Fruit fly (Drosophila melanogaster) whole organism, embryonic: ENCODE results near the gene ps.
A peak's percentile ranks its signal among the peaks of the same experiment; 100 is the strongest.

ENCODE experiments used
- Bgb ChIP-seq: fragments of 200-800 bp; sonication (Bioruptor generic); IDR thresholded peaks from 2 replicates; pipeline ENCODE4 v1.3.6; 2022; ENCODE audit warnings: missing biosample characterization, missing genetic modification characterization; ENCODE audit not compliant: partially characterized antibody
- BtbVII ChIP-seq: fragments of 200-800 bp; sonication (Bioruptor generic); optimal IDR thresholded peaks from 3 replicates; lab custom pipeline; 2017; ENCODE audit warnings: missing biosample characterization, mild to moderate bottlenecking, missing genetic modification characterization
- Bteb2 ChIP-seq: fragments of 200-800 bp; sonication (Bioruptor generic); optimal IDR thresholded peaks from 2 replicates; lab custom pipeline; 2016; ENCODE audit warnings: missing biosample characterization, missing genetic modification characterization
- CG10654 ChIP-seq: fragments of 200-800 bp; sonication (Bioruptor generic); optimal IDR thresholded peaks from 2 replicates; lab custom pipeline; 2016; ENCODE audit warnings: missing biosample characterization, missing genetic modification characterization
- CG11456 ChIP-seq: fragments of 200-800 bp; sonication (Bioruptor generic); IDR thresholded peaks from 3 replicates; pipeline ENCODE4 v1.3.6; 2022; ENCODE audit warnings: missing biosample characterization, missing genetic modification characterization
- CG11504 ChIP-seq: fragments of 200-800 bp; sonication (Bioruptor generic); optimal IDR thresholded peaks from 3 replicates; lab custom pipeline; 2019; ENCODE audit warnings: missing biosample characterization, mild to moderate bottlenecking, missing genetic modification characterization, moderate library complexity
- CG11560 ChIP-seq: fragments of 200-800 bp; sonication (Bioruptor generic); IDR thresholded peaks from 3 replicates; pipeline ENCODE4 v1.3.6; 2022; ENCODE audit warnings: missing biosample characterization, missing genetic modification characterization
- CG12659 ChIP-seq: fragments of 200-800 bp; sonication (Bioruptor generic); optimal IDR thresholded peaks from 3 replicates; lab custom pipeline; 2017; ENCODE audit warnings: mild to moderate bottlenecking, missing biosample characterization, missing genetic modification reagents, missing genetic modification characterization
- CG13296 ChIP-seq: fragments of 200-800 bp; sonication (Bioruptor generic); optimal IDR thresholded peaks from 3 replicates; lab custom pipeline; 2018; ENCODE audit warnings: missing biosample characterization, mild to moderate bottlenecking, missing genetic modification characterization
- CG13424 ChIP-seq: fragments of 200-800 bp; sonication (Bioruptor generic); optimal IDR thresholded peaks from 2 replicates; lab custom pipeline; 2019; ENCODE audit warnings: missing biosample characterization, mild to moderate bottlenecking, missing genetic modification characterization, moderate library complexity
- CG13894 ChIP-seq: fragments of 200-800 bp; sonication (Bioruptor generic); optimal IDR thresholded peaks from 3 replicates; lab custom pipeline; 2018; ENCODE audit warnings: missing biosample characterization, mild to moderate bottlenecking, missing genetic modification characterization, moderate library complexity
- CG14860 ChIP-seq: fragments of 200-800 bp; sonication (Bioruptor generic); IDR thresholded peaks from 3 replicates; pipeline ENCODE4 v1.3.6; 2022; ENCODE audit warnings: missing biosample characterization, missing genetic modification characterization; ENCODE audit not compliant: partially characterized antibody
- CG15269 ChIP-seq: fragments of 200-800 bp; sonication (Bioruptor generic); optimal IDR thresholded peaks from 2 replicates; lab custom pipeline; 2018; ENCODE audit warnings: missing biosample characterization, mild to moderate bottlenecking, missing genetic modification characterization, moderate library complexity
- CG17361 ChIP-seq: fragments of 200-800 bp; sonication (Bioruptor generic); IDR thresholded peaks from 3 replicates; pipeline ENCODE4 v1.3.6; 2022; ENCODE audit warnings: missing biosample characterization, missing genetic modification characterization
- CG18599 ChIP-seq: fragments of 200-800 bp; sonication (Bioruptor generic); optimal IDR thresholded peaks from 3 replicates; lab custom pipeline; 2017; ENCODE audit warnings: missing biosample characterization, missing genetic modification characterization, mild to moderate bottlenecking, moderate library complexity, missing genetic modification reagents
- CG2202 ChIP-seq: fragments of 200-800 bp; sonication (Bioruptor generic); optimal IDR thresholded peaks from 2 replicates; lab custom pipeline; 2018; ENCODE audit warnings: missing biosample characterization, mild to moderate bottlenecking, missing genetic modification characterization
- CG30020 ChIP-seq: fragments of 200-800 bp; optimal IDR thresholded peaks from 2 replicates; lab custom pipeline; 2019; ENCODE audit warnings: missing biosample characterization, mild to moderate bottlenecking, missing genetic modification characterization, moderate library complexity
- CG31441 ChIP-seq: fragments of 200-800 bp; sonication (Bioruptor generic); IDR thresholded peaks from 2 replicates; pipeline ENCODE4 v1.3.6; 2022; ENCODE audit warnings: missing biosample characterization, missing genetic modification characterization
- CG3281 ChIP-seq: fragments of 200-800 bp; sonication (Bioruptor generic); optimal IDR thresholded peaks from 3 replicates; lab custom pipeline; 2017; ENCODE audit warnings: missing biosample characterization, mild to moderate bottlenecking, missing genetic modification characterization
- CG33213 ChIP-seq: fragments of 200-800 bp; sonication (Bioruptor generic); optimal IDR thresholded peaks from 3 replicates; lab custom pipeline; 2016; ENCODE audit warnings: missing biosample characterization, missing genetic modification characterization
- CG4282 ChIP-seq: fragments of 200-800 bp; sonication (Bioruptor generic); optimal IDR thresholded peaks from 2 replicates; lab custom pipeline; 2016; ENCODE audit warnings: missing biosample characterization, missing genetic modification characterization
- CG4328 ChIP-seq: fragments of 200-800 bp; sonication (Bioruptor generic); optimal IDR thresholded peaks from 3 replicates; lab custom pipeline; 2017; ENCODE audit warnings: missing biosample characterization, missing genetic modification reagents, missing genetic modification characterization
- CG4707 ChIP-seq: fragments of 200-800 bp; sonication (Bioruptor generic); optimal IDR thresholded peaks from 2 replicates; lab custom pipeline; 2018; ENCODE audit warnings: missing biosample characterization, mild to moderate bottlenecking, missing genetic modification characterization, moderate library complexity
- CG7372 ChIP-seq: fragments of 200-800 bp; sonication (Bioruptor generic); IDR thresholded peaks from 2 replicates; pipeline ENCODE4 v1.3.6; 2022; ENCODE audit warnings: missing biosample characterization, missing genetic modification characterization
- CG7556 ChIP-seq: fragments of 200-800 bp; sonication (Bioruptor generic); optimal IDR thresholded peaks from 2 replicates; lab custom pipeline; 2017; ENCODE audit warnings: missing biosample characterization, mild to moderate bottlenecking, missing genetic modification characterization
- CG7745 ChIP-seq: fragments of 200-800 bp; sonication (Bioruptor generic); optimal IDR thresholded peaks from 2 replicates; lab custom pipeline; 2018; ENCODE audit warnings: missing biosample characterization, mild to moderate bottlenecking, missing genetic modification characterization, moderate library complexity
- CG8290 ChIP-seq, 3 experiments: fragments of 200-800 bp; sonication (Bioruptor generic); optimal IDR thresholded peaks; 2 replicates each; lab custom pipeline; 2016 to 2019; ENCODE audit warnings: missing biosample characterization in 3 of 3, missing genetic modification characterization in 3 of 3, mild to moderate bottlenecking in 2 of 3, moderate library complexity in 1 of 3
- CG8359 ChIP-seq: fragments of 200-800 bp; sonication (Bioruptor generic); optimal IDR thresholded peaks from 2 replicates; lab custom pipeline; 2017; ENCODE audit warnings: missing biosample characterization, mild to moderate bottlenecking, missing genetic modification characterization, borderline replicate concordance
- Deaf1 ChIP-seq: fragments of 200-800 bp; optimal IDR thresholded peaks from 3 replicates; lab custom pipeline; 2019; ENCODE audit warnings: missing biosample characterization, mild to moderate bottlenecking, missing genetic modification characterization, moderate library complexity
- H15 ChIP-seq: fragments of 200-800 bp; sonication (Bioruptor generic); IDR thresholded peaks from 3 replicates; pipeline ENCODE4 v1.3.6; 2022; ENCODE audit warnings: missing biosample characterization, missing genetic modification characterization
- HLH54F ChIP-seq: fragments of 200-800 bp; sonication (Bioruptor generic); optimal IDR thresholded peaks from 3 replicates; lab custom pipeline; 2016; ENCODE audit warnings: missing biosample characterization, missing genetic modification characterization
- Hmr ChIP-seq: fragments of 200-800 bp; sonication (Bioruptor generic); optimal IDR thresholded peaks from 3 replicates; lab custom pipeline; 2017; ENCODE audit warnings: mild to moderate bottlenecking, missing biosample characterization, missing genetic modification reagents, missing genetic modification characterization
- Hmx ChIP-seq: fragments of 200-800 bp; sonication (Bioruptor generic); optimal IDR thresholded peaks from 2 replicates; lab custom pipeline; 2016; ENCODE audit warnings: missing biosample characterization, missing genetic modification characterization
- Hr3 ChIP-seq: fragments of 200-800 bp; sonication (Bioruptor generic); optimal IDR thresholded peaks from 3 replicates; lab custom pipeline; 2016; ENCODE audit warnings: missing biosample characterization, missing genetic modification characterization
- Mad ChIP-seq: fragments of 200-800 bp; sonication (Bioruptor generic); optimal IDR thresholded peaks from 2 replicates; lab custom pipeline; 2016; ENCODE audit warnings: missing biosample characterization, missing genetic modification characterization
- Med ChIP-seq: fragments of 200-800 bp; sonication (Bioruptor generic); peaks from one replicate; lab custom pipeline; 2016; ENCODE audit warnings: missing biosample characterization, missing genetic modification characterization, mild to moderate bottlenecking, inconsistent platforms, moderate library complexity
- Mes4 ChIP-seq: fragments of 200-800 bp; sonication (Bioruptor generic); optimal IDR thresholded peaks from 2 replicates; lab custom pipeline; 2016; ENCODE audit warnings: missing biosample characterization, missing genetic modification characterization
- Myb ChIP-seq: fragments of 200-800 bp; sonication (Bioruptor generic); optimal IDR thresholded peaks from 2 replicates; lab custom pipeline; 2016; ENCODE audit warnings: missing biosample characterization, missing genetic modification characterization
- Nf-YC ChIP-seq: fragments of 200-800 bp; optimal IDR thresholded peaks from 3 replicates; lab custom pipeline; 2019; ENCODE audit warnings: missing biosample characterization, mild to moderate bottlenecking, missing genetic modification characterization, moderate library complexity
- Optix ChIP-seq: fragments of 200-800 bp; sonication (Bioruptor generic); IDR thresholded peaks from 3 replicates; pipeline ENCODE4 v1.3.6; 2022; ENCODE audit warnings: missing biosample characterization, missing genetic modification characterization
- Ptx1 ChIP-seq: fragments of 200-800 bp; sonication (Bioruptor generic); IDR thresholded peaks from 2 replicates; pipeline ENCODE4 v1.3.6; 2022; ENCODE audit warnings: missing biosample characterization, missing genetic modification characterization
- Scr ChIP-seq: fragments of 200-800 bp; sonication (Bioruptor generic); IDR thresholded peaks from 2 replicates; pipeline ENCODE4 v1.3.6; 2022; ENCODE audit warnings: missing biosample characterization, missing genetic modification characterization; ENCODE audit not compliant: partially characterized antibody
- ap ChIP-seq: fragments of 200-800 bp; sonication (Bioruptor generic); IDR thresholded peaks from 2 replicates; pipeline ENCODE4 v1.3.6; 2022; ENCODE audit warnings: missing biosample characterization, missing genetic modification characterization
- dmrt11E ChIP-seq: fragments of 200-800 bp; sonication (Bioruptor generic); optimal IDR thresholded peaks from 3 replicates; lab custom pipeline; 2018; ENCODE audit warnings: missing biosample characterization, mild to moderate bottlenecking, missing genetic modification characterization, moderate library complexity
- lilli ChIP-seq: fragments of 200-800 bp; sonication (Bioruptor generic); optimal IDR thresholded peaks from 3 replicates; lab custom pipeline; 2016; ENCODE audit warnings: missing biosample characterization, missing genetic modification characterization
- mirr ChIP-seq: fragments of 200-800 bp; sonication (Bioruptor generic); optimal IDR thresholded peaks from 3 replicates; lab custom pipeline; 2018; ENCODE audit warnings: missing biosample characterization, mild to moderate bottlenecking, missing genetic modification characterization
- otp ChIP-seq: fragments of 200-800 bp; sonication (Bioruptor generic); IDR thresholded peaks from 3 replicates; pipeline ENCODE4, ENCODE4 v1.3.6; 2022; ENCODE audit warnings: missing biosample characterization, missing genetic modification characterization
- phol ChIP-seq: fragments of 200-800 bp; sonication (Bioruptor generic); optimal IDR thresholded peaks from 3 replicates; lab custom pipeline; 2018; ENCODE audit warnings: missing biosample characterization, mild to moderate bottlenecking, missing genetic modification characterization, moderate library complexity
- run ChIP-seq: fragments of 200-800 bp; sonication (Bioruptor generic); optimal IDR thresholded peaks from 3 replicates; lab custom pipeline; 2018; ENCODE audit warnings: missing biosample characterization, mild to moderate bottlenecking, missing genetic modification characterization
- wek ChIP-seq: fragments of 200-800 bp; sonication (Bioruptor generic); optimal IDR thresholded peaks from 3 replicates; lab custom pipeline; 2018; ENCODE audit warnings: missing biosample characterization, mild to moderate bottlenecking, missing genetic modification characterization, moderate library complexity
- yki ChIP-seq: fragments of >200 bp; optimal IDR thresholded peaks from 3 replicates; lab custom pipeline; 2018

The ps gene

dm6 chr3R:9487961-9488360 is 70.2 kb downstream of the ps start:
- TF ChIP-seq CG10654 (GFP tag; lab: Kevin White, UChicago) (no peak), lilli (GFP tag; lab: Kevin White, UChicago) (peak; percentile 5), Mes4 (no peak), CG13894 (no peak), Nf-YC (peak; percentile 14), Bteb2 (no peak), Hr3 (GFP tag; lab: Kevin White, UChicago) (no peak), Optix (GFP tag; lab: Robert Waterston, UW) (no peak), yki (lab: Kevin White, UChicago) (no peak), ap (no peak), Deaf1 (tag; lab: Kevin White, UChicago) (no peak), CG8359 (no peak), CG11456 (GFP tag; lab: Robert Waterston, UW) (no peak), CG15269 (peak; percentile 10), Hmx (GFP tag; lab: Kevin White, UChicago) (no peak), Hmr (peak; percentile 26), CG4282 (GFP tag; lab: Kevin White, UChicago) (no peak), CG30020 (no peak), Mad (GFP tag; lab: Kevin White, UChicago) (no peak), wek (GFP tag; lab: Kevin White, UChicago) (no peak), CG18599 (GFP tag; lab: Kevin White, UChicago) (no peak), CG12659 (GFP tag; lab: Kevin White, UChicago) (peak; percentile 5), mirr (no peak), otp (GFP tag; lab: Robert Waterston, UW) (no peak), CG11560 (tag; lab: Robert Waterston, UW) (no peak), CG7556 (GFP tag; lab: Kevin White, UChicago) (peak; percentile 57), CG3281 (GFP tag; lab: Kevin White, UChicago) (peak; percentile 12), CG4707 (no peak), CG13296 (no peak), CG17361 (GFP tag; lab: Robert Waterston, UW) (peak; percentile 39; the same call in 1 of the 3 replicates), CG4328 (GFP tag; lab: Kevin White, UChicago) (no peak), CG33213 (GFP tag; lab: Kevin White, UChicago) (no peak), run (no peak), Ptx1 (GFP tag; lab: Robert Waterston, UW) (no peak), dmrt11E (tag; lab: Kevin White, UChicago) (no peak), CG31441 (no peak), CG7372 (GFP tag; lab: Robert Waterston, UW) (no peak), Med (GFP tag; lab: Kevin White, UChicago) (peak; percentile 41), HLH54F (GFP tag; lab: Kevin White, UChicago) (no peak), CG13424 (tag; lab: Kevin White, UChicago) (no peak), Myb (no peak), Scr (GFP tag; lab: Robert Waterston, UW) (no peak), Bgb (GFP tag; lab: Robert Waterston, UW) (no peak), H15 (GFP tag; lab: Robert Waterston, UW) (no peak), CG14860 (GFP tag; lab: Robert Waterston, UW) (no peak), CG7745 (no peak), CG2202 (tag; lab: Kevin White, UChicago) (no peak), CG11504 (tag; lab: Kevin White, UChicago) (peak; percentile 50), phol (tag; lab: Kevin White, UChicago) (no peak), CG8290 (GFP tag; optimal IDR thresholded peaks at IDR 0.05; lab: Kevin White, UChicago) (no peak), CG8290 (tag; optimal IDR thresholded peaks at IDR 0.05; lab: Kevin White, UChicago) (no peak), BtbVII (no peak)
